Worm (Caenorhabditis elegans) whole organism, L4 larva: ENCODE data around the gene F44E5.5.

Experiments used
- F37D6.2 ChIP-seq: sonication (generic microtip); optimal IDR thresholded peaks from 2 replicates; lab custom pipeline; 2016; ENCODE audit warnings: mild to moderate bottlenecking, missing genetic modification characterization, missing compliant biosample characterization
- F44E2.7 ChIP-seq: fragments of 200-800 bp; sonication (Bioruptor generic); IDR thresholded peaks from 2 replicates; pipeline ENCODE4 v2.1.2; 2022; ENCODE audit warnings: missing genetic modification characterization, missing compliant biosample characterization
- F49E8.2 ChIP-seq: sonication (generic microtip); optimal IDR thresholded peaks from 2 replicates; lab custom pipeline; 2016; ENCODE audit warnings: missing compliant biosample characterization, mild to moderate bottlenecking, missing genetic modification characterization, borderline replicate concordance
- R02D3.7 ChIP-seq: fragments of 150-350 bp; sonication (generic microtip); optimal IDR thresholded peaks from 3 replicates; lab custom pipeline; 2014; ENCODE audit warnings: missing biosample characterization, missing genetic modification characterization
- Y105C5A.15 ChIP-seq: fragments of 200-800 bp; sonication (Bioruptor generic); IDR thresholded peaks from 2 replicates; pipeline ENCODE4 v1.3.6; 2022; ENCODE audit warnings: missing genetic modification characterization, missing compliant biosample characterization
- Y5F2A.4 ChIP-seq: fragments of 200-800 bp; sonication (Bioruptor generic); optimal IDR thresholded peaks from 2 replicates; lab custom pipeline; 2018; ENCODE audit warnings: mild to moderate bottlenecking, missing genetic modification characterization, missing compliant biosample characterization
- Y75B8A.6 ChIP-seq: fragments of 200-800 bp; sonication (Bioruptor generic); IDR thresholded peaks from 2 replicates; pipeline ENCODE4 v1.3.6; 2022; ENCODE audit warnings: missing genetic modification reagents, missing genetic modification characterization, missing compliant biosample characterization
- ZK337.2 ChIP-seq: fragments of 200-800 bp; sonication (Bioruptor generic); IDR thresholded peaks from 2 replicates; pipeline ENCODE4 v1.3.6; 2022; ENCODE audit warnings: missing genetic modification reagents, missing genetic modification characterization, missing compliant biosample characterization
- aha-1 ChIP-seq: fragments of 150-350 bp; peaks from one replicate; lab custom pipeline; 2014; ENCODE audit warnings: missing biosample characterization, missing genetic modification characterization
- ama-1 ChIP-seq: fragments of 150-350 bp; optimal IDR thresholded peaks from 2 replicates; lab custom pipeline; 2014; ENCODE audit warnings: inconsistent platforms, mixed read lengths
- attf-4 ChIP-seq: sonication (generic microtip); optimal IDR thresholded peaks from 3 replicates; lab custom pipeline; 2017; ENCODE audit warnings: missing biosample characterization, missing genetic modification characterization
- ceh-20 ChIP-seq: fragments of 200-800 bp; sonication (Bioruptor generic); IDR thresholded peaks from 2 replicates; pipeline ENCODE4 v1.3.6; 2022; ENCODE audit warnings: missing genetic modification reagents, missing genetic modification characterization, missing compliant biosample characterization
- ceh-44 ChIP-seq: fragments of 200-800 bp; sonication (Bioruptor generic); IDR thresholded peaks from 2 replicates; pipeline ENCODE4 v1.3.6; 2022; ENCODE audit warnings: missing genetic modification reagents, missing genetic modification characterization, missing compliant biosample characterization
- ceh-82 ChIP-seq: sonication (generic microtip); optimal IDR thresholded peaks from 2 replicates; lab custom pipeline; 2017; ENCODE audit warnings: missing biosample characterization, missing genetic modification characterization
- cey-2 ChIP-seq: sonication (generic microtip); optimal IDR thresholded peaks from 3 replicates; lab custom pipeline; 2017; ENCODE audit warnings: missing genetic modification characterization, mild to moderate bottlenecking, missing compliant biosample characterization, antibody characterized with exemption, borderline replicate concordance; ENCODE audit not compliant: insufficient read depth
- daf-12 ChIP-seq: fragments of 150-350 bp; optimal IDR thresholded peaks from 2 replicates; lab custom pipeline; 2014; ENCODE audit warnings: missing biosample characterization, missing genetic modification reagents, missing genetic modification characterization
- dpl-1 ChIP-seq: fragments of 150-350 bp; optimal IDR thresholded peaks from 2 replicates; lab custom pipeline; 2014; ENCODE audit warnings: missing biosample characterization, missing genetic modification reagents, missing genetic modification characterization
- hlh-11 ChIP-seq: fragments of 200-800 bp; sonication (Bioruptor generic); optimal IDR thresholded peaks from 2 replicates; lab custom pipeline; 2018; ENCODE audit warnings: mild to moderate bottlenecking, missing genetic modification characterization, missing compliant biosample characterization
- hlh-30 ChIP-seq: sonication (generic microtip); optimal IDR thresholded peaks from 2 replicates; lab custom pipeline; 2017; ENCODE audit warnings: antibody characterized with exemption, mild to moderate bottlenecking, missing genetic modification characterization, missing compliant biosample characterization; ENCODE audit not compliant: insufficient read depth
- jun-1 ChIP-seq: fragments of 150-350 bp; optimal IDR thresholded peaks from 2 replicates; lab custom pipeline; 2014; ENCODE audit warnings: missing biosample characterization, missing genetic modification reagents, missing genetic modification characterization
- lin-1 ChIP-seq: fragments of 200-800 bp; sonication (Bioruptor generic); IDR thresholded peaks from 2 replicates; pipeline ENCODE4 v1.3.6; 2022; ENCODE audit warnings: missing genetic modification reagents, missing genetic modification characterization, missing compliant biosample characterization
- lin-13 ChIP-seq: fragments of 150-350 bp; optimal IDR thresholded peaks from 2 replicates; lab custom pipeline; 2014; ENCODE audit warnings: missing biosample characterization, missing genetic modification reagents, missing genetic modification characterization
- lin-29 ChIP-seq: fragments of 200-800 bp; sonication (Bioruptor generic); IDR thresholded peaks from 2 replicates; pipeline ENCODE4 v1.3.6; 2022; ENCODE audit warnings: missing genetic modification reagents, missing genetic modification characterization, missing compliant biosample characterization
- lsy-2 ChIP-seq, 2 experiments: fragments of 150-350 bp in 1 of 2; sonication (generic microtip) in 1 of 2; optimal IDR thresholded peaks; 2 replicates each; lab custom pipeline; 2014 to 2017; ENCODE audit warnings: missing biosample characterization in 2 of 2, missing genetic modification characterization in 2 of 2
- madf-5 ChIP-seq, 2 experiments: fragments of 200-800 bp; sonication (Bioruptor generic); IDR thresholded peaks; 2 replicates each; pipeline ENCODE4 v1.3.6; 2022; ENCODE audit warnings: missing compliant biosample characterization in 2 of 2, missing genetic modification characterization in 2 of 2
- mdl-1 ChIP-seq, 2 experiments: fragments of 150-350 bp in 1 of 2; sonication (generic microtip) in 1 of 2; optimal IDR thresholded peaks; 2 replicates each; lab custom pipeline; 2014 to 2017; ENCODE audit warnings: missing biosample characterization in 2 of 2, missing genetic modification characterization in 2 of 2
- mep-1 ChIP-seq: fragments of 150-350 bp; sonication (generic microtip); optimal IDR thresholded peaks from 3 replicates; lab custom pipeline; 2014; ENCODE audit warnings: missing biosample characterization, missing genetic modification characterization
- mes-2 ChIP-seq: sonication (generic microtip); optimal IDR thresholded peaks from 2 replicates; lab custom pipeline; 2016; ENCODE audit warnings: missing genotype, mild to moderate bottlenecking, missing genetic modification characterization, missing compliant biosample characterization; ENCODE audit not compliant: poor library complexity, severe bottlenecking
- mxl-2 ChIP-seq: fragments of 200-800 bp; sonication (Bioruptor generic); conservative IDR thresholded peaks from 2 replicates; pipeline ENCODE4 v1.3.6; 2022; ENCODE audit warnings: missing genetic modification reagents, missing genetic modification characterization, missing compliant biosample characterization
- mxl-3 ChIP-seq: fragments of 200-800 bp; sonication (Bioruptor generic); optimal IDR thresholded peaks from 2 replicates; lab custom pipeline; 2018; ENCODE audit warnings: mild to moderate bottlenecking, missing genetic modification characterization, missing compliant biosample characterization
- nhr-102 ChIP-seq: sonication (generic microtip); optimal IDR thresholded peaks from 2 replicates; lab custom pipeline; 2016; ENCODE audit warnings: mild to moderate bottlenecking, missing genetic modification characterization, moderate library complexity, missing compliant biosample characterization
- nhr-25 ChIP-seq: sonication (generic microtip); optimal IDR thresholded peaks from 2 replicates; lab custom pipeline; 2017; ENCODE audit warnings: missing genetic modification characterization, mild to moderate bottlenecking, missing compliant biosample characterization, antibody characterized with exemption, moderate library complexity, borderline replicate concordance; ENCODE audit not compliant: insufficient read depth
- nhr-28 ChIP-seq: fragments of 150-350 bp; optimal IDR thresholded peaks from 2 replicates; lab custom pipeline; 2014; ENCODE audit warnings: missing biosample characterization, missing genetic modification characterization
- nhr-42 ChIP-seq: fragments of 200-800 bp; sonication (Bioruptor generic); IDR thresholded peaks from 2 replicates; pipeline ENCODE4 v1.3.6; 2022; ENCODE audit warnings: missing genetic modification characterization, missing compliant biosample characterization
- nhr-48 ChIP-seq: sonication (generic microtip); optimal IDR thresholded peaks from 2 replicates; lab custom pipeline; 2016; ENCODE audit warnings: mild to moderate bottlenecking, missing genetic modification characterization, missing compliant biosample characterization
- nhr-77 ChIP-seq: fragments of 150-350 bp; optimal IDR thresholded peaks from 2 replicates; lab custom pipeline; 2014; ENCODE audit warnings: missing biosample characterization, missing genetic modification characterization
- pqm-1 ChIP-seq: sonication (generic microtip); optimal IDR thresholded peaks from 2 replicates; lab custom pipeline; 2017; ENCODE audit warnings: missing biosample characterization, missing genetic modification characterization
- skn-1 ChIP-seq: fragments of 150-350 bp; optimal IDR thresholded peaks from 2 replicates; lab custom pipeline; 2014; ENCODE audit warnings: missing biosample characterization, missing genetic modification characterization
- spr-1 ChIP-seq: sonication (generic microtip); optimal IDR thresholded peaks from 2 replicates; lab custom pipeline; 2016; ENCODE audit warnings: mild to moderate bottlenecking, missing genetic modification characterization, missing compliant biosample characterization
- tag-97 ChIP-seq: fragments of 200-800 bp; sonication (Bioruptor generic); IDR thresholded peaks from 2 replicates; pipeline ENCODE4 v1.3.6; 2022; ENCODE audit warnings: missing genetic modification characterization, missing compliant biosample characterization
- tra-1 ChIP-seq: fragments of 200-800 bp; sonication (Bioruptor generic); IDR thresholded peaks from 2 replicates; pipeline ENCODE4 v1.3.6; 2022; ENCODE audit warnings: missing genetic modification reagents, missing genetic modification characterization, missing compliant biosample characterization
- unc-130 ChIP-seq: sonication (generic microtip); optimal IDR thresholded peaks from 2 replicates; lab custom pipeline; 2016; ENCODE audit warnings: missing genetic modification reagents, missing genetic modification characterization, missing compliant biosample characterization
- unc-62 ChIP-seq, 3 experiments: fragments of 150-350 bp in 1 of 3; sonication (generic microtip); optimal IDR thresholded peaks in 2 of 3; peaks in 1 of 3; 1 replicate in 1 of 3; 2 replicates in 2 of 3; lab custom pipeline; 2014 to 2017; ENCODE audit warnings: missing biosample characterization in 3 of 3, missing genetic modification characterization in 3 of 3, missing genetic modification reagents in 3 of 3, missing genotype in 1 of 3
- zfp-3 ChIP-seq: fragments of 200-800 bp; sonication (Bioruptor generic); conservative IDR thresholded peaks from 2 replicates; pipeline ENCODE4 v1.3.6; 2022; ENCODE audit warnings: missing genetic modification reagents, missing genetic modification characterization, missing compliant biosample characterization
- zip-11 ChIP-seq: fragments of 200-800 bp; sonication (Bioruptor generic); IDR thresholded peaks from 2 replicates; pipeline ENCODE4 v1.3.6; 2022; ENCODE audit warnings: missing genetic modification characterization, missing compliant biosample characterization
- ztf-7 ChIP-seq: fragments of 150-350 bp; optimal IDR thresholded peaks from 2 replicates; lab custom pipeline; 2014; ENCODE audit warnings: missing biosample characterization, missing genetic modification characterization

The F44E5.5 gene

DNA sequence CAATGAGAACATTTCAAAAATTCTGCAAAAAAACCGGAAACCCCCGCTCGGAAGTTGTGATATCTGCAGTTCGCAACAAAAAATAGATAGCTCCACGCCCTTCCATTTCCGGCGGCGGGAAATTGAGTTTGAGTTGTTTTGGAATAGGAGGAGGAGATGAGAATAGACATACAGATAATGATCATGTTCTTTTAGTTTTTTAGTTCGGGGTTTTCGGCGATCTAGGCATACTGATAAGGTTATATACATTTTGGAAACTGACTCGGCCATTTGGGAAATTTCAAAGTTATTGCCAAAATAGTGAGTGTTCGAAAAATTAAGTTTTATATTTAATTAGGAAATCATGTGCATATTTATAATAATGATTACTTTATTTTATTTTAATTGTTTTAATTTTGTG is 25.6 kb upstream of the F44E5.5 start:
- TF ChIP-seq lin-1 (no peak), ceh-82 (tag; lab: Kevin White, UChicago) (no peak), ama-1 (lab: Kevin White, UChicago) (no peak), tra-1 (GFP tag; lab: Robert Waterston, UW) (no peak), jun-1 (tag; lab: Kevin White, UChicago) (no peak), nhr-102 (no peak), lin-29 (GFP tag; lab: Robert Waterston, UW) (no peak), F37D6.2 (tag; lab: Kevin White, UChicago) (no peak), zfp-3 (GFP tag; lab: Robert Waterston, UW) (no peak), dpl-1 (GFP tag; lab: Kevin White, UChicago) (no peak), F44E2.7 (no peak), Y5F2A.4 (GFP tag; lab: Kevin White, UChicago) (no peak), nhr-77 (no peak), nhr-25 (no peak), hlh-11 (no peak)

DNA sequence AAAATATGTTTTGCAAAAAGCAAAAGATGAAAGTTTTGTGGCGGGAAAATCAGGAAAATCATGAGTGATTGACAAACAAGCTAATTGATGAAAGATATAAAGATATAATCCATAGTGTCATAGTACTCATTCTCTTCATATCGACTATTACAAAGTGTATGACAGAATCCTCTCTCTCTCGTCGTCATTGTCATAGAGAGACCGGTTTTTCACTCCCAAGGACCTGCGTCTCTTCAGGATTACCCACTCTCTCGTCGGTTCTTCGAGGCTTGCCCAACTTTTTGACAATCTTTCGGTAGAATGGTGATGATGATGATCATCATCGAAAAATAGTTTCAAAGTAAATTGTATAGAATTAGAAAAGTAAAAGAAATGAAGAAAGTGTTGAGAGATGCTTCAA is 22.1 kb upstream of the F44E5.5 start:
- TF ChIP-seq ZK337.2 (GFP tag; lab: Robert Waterston, UW) (no peak), hlh-30 (tag; lab: Kevin White, UChicago) (peak; percentile 39), R02D3.7 (tag; lab: Kevin White, UChicago) (no peak), unc-62 (GFP tag; optimal IDR thresholded peaks at IDR 0.05 in 1 of 2; lab: Kevin White, UChicago) (peak in 1 of 2 experiments; percentile 79), unc-62 (tag; optimal IDR thresholded peaks at IDR 0.05; lab: Kevin White, UChicago) (no peak), aha-1 (tag; lab: Kevin White, UChicago) (peak; percentile 12), mes-2 (tag; lab: Kevin White, UChicago) (no peak), spr-1 (tag; lab: Kevin White, UChicago) (peak; percentile 9), mdl-1 (tag; optimal IDR thresholded peaks at IDR 0.05; lab: Kevin White, UChicago) (peak in 1 of 2 experiments; percentile 18), hlh-11 (peak; percentile 33), ceh-82 (tag; lab: Kevin White, UChicago) (no peak), F44E2.7 (no peak), unc-130 (GFP tag; lab: Kevin White, UChicago) (no peak), mep-1 (tag; lab: Kevin White, UChicago) (peak; percentile 31), nhr-28 (tag; lab: Kevin White, UChicago) (peak; percentile 48), tag-97 (GFP tag; lab: Robert Waterston, UW) (no peak), mxl-3 (GFP tag; lab: Kevin White, UChicago) (peak; percentile 49), lsy-2 (tag; optimal IDR thresholded peaks at IDR 0.05; lab: Kevin White, UChicago) (peak in 1 of 2 experiments; percentile 32)

DNA sequence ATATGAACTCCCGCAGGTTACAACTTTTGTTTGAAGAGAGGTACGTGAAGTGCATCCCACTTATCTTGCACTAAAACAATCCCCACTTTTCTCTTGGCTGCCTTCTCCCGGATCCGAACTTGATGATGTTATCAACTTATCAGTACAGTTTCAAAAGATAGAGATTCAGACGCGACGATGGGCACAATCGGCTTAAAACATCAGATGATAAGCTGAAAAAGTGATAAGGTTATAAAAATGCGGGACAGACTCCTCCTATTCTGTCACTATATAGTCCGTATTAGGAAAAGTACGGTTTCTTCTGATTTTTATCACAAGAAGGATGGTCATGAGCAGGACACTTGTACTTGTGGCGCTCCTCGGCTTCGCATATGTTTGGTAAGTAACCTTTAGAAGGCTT is 20.3 kb upstream of the F44E5.5 start, which contains the start of gene ctsa-1.2:
TSS of gene ctsa-1.2 (plus strand) at position 160 of the 400 bp plus-strand sequence.
- no peak for TF ChIP-seq cey-2 (tag; lab: Kevin White, UChicago)
- no peak for TF ChIP-seq mdl-1 (tag; optimal IDR thresholded peaks at IDR 0.05; lab: Kevin White, UChicago)
- TF ChIP-seq ceh-44 (GFP tag; lab: Robert Waterston, UW), result no peak
- no peak for TF ChIP-seq Y75B8A.6 (GFP tag; lab: Robert Waterston, UW)
- TF ChIP-seq mxl-2 (GFP tag; lab: Robert Waterston, UW), result no peak
- TF ChIP-seq ztf-7 (tag; lab: Kevin White, UChicago), result no peak
- TF ChIP-seq mep-1 (tag; lab: Kevin White, UChicago), result no peak
- TF ChIP-seq lin-29 (GFP tag; lab: Robert Waterston, UW), result no peak
- TF ChIP-seq jun-1 (tag; lab: Kevin White, UChicago), result no peak
- TF ChIP-seq zip-11 (GFP tag; lab: Robert Waterston, UW), result no peak
- peak; percentile 9; the same call in 1 of the 2 replicates for TF ChIP-seq tra-1 (GFP tag; lab: Robert Waterston, UW)
- TF ChIP-seq Y105C5A.15, result no peak
- TF ChIP-seq F49E8.2, result no peak
- TF ChIP-seq daf-12 (tag; lab: Kevin White, UChicago), result no peak
- no peak for TF ChIP-seq nhr-42
- no peak for TF ChIP-seq lin-13 (GFP tag; lab: Kevin White, UChicago)
- TF ChIP-seq mes-2 (tag; lab: Kevin White, UChicago), result peak; percentile 16
- TF ChIP-seq tag-97 (GFP tag; lab: Robert Waterston, UW), result no peak
- no peak for TF ChIP-seq ceh-20 (GFP tag; lab: Robert Waterston, UW)
- no peak for TF ChIP-seq dpl-1 (GFP tag; lab: Kevin White, UChicago)
- TF ChIP-seq madf-5 (GFP tag; IDR thresholded peaks at IDR 0.05; lab: Robert Waterston, UW), result no peak
- TF ChIP-seq pqm-1 (tag; lab: Kevin White, UChicago), result peak; percentile 68
- TF ChIP-seq skn-1 (tag; lab: Kevin White, UChicago), result no peak
- TF ChIP-seq attf-4 (tag; lab: Kevin White, UChicago), result no peak
- TF ChIP-seq nhr-48 (tag; lab: Kevin White, UChicago), result peak; percentile 21
- TF ChIP-seq unc-62 (GFP tag; optimal IDR thresholded peaks at IDR 0.05 in 1 of 2; lab: Kevin White, UChicago), result peak in 1 of 2 experiments; percentile 1
- TF ChIP-seq unc-62 (tag; optimal IDR thresholded peaks at IDR 0.05; lab: Kevin White, UChicago), result no peak
- TF ChIP-seq lin-1, result no peak; the same call in 1 of the 2 replicates
- no peak for TF ChIP-seq ama-1 (lab: Kevin White, UChicago)
